Worm (Caenorhabditis elegans) whole organism, L1 larva: Measurements from ENCODE around the gene hda-4.

ENCODE experiments used
- egl-27 ChIP-seq, 2 experiments: fragments of 150-350 bp in 1 of 2; sonication (generic microtip); optimal IDR thresholded peaks; 3 replicates each; lab custom pipeline; 2017 to 2018; ENCODE audit warnings: missing biosample characterization in 2 of 2, missing genetic modification characterization in 2 of 2, missing genetic modification reagents in 2 of 2
- irx-1 ChIP-seq: sonication (generic microtip); optimal IDR thresholded peaks from 2 replicates; lab custom pipeline; 2016; ENCODE audit warnings: missing genetic modification characterization, missing compliant biosample characterization
- sox-4 ChIP-seq: sonication (generic microtip); optimal IDR thresholded peaks from 2 replicates; lab custom pipeline; 2016; ENCODE audit warnings: missing genetic modification characterization, missing compliant biosample characterization

ce11 chrX:16698074-16698473 lies 31.3 kb upstream of the hda-4 start:
- TF ChIP-seq egl-27 (tag; optimal IDR thresholded peaks at IDR 0.05; lab: Kevin White, UChicago) (no peak), sox-4 (tag; lab: Kevin White, UChicago) (no peak), irx-1 (tag; lab: Kevin White, UChicago) (no peak)
